Worm (Caenorhabditis elegans) whole organism, dauer: ENCODE data around the gene srr-6.

ENCODE experiments used
- unc-62 ChIP-seq: sonication (generic microtip); optimal IDR thresholded peaks from 2 replicates; lab custom pipeline; 2017; ENCODE audit warnings: missing biosample characterization, missing genetic modification reagents, missing genetic modification characterization

srr-6 gene

DNA sequence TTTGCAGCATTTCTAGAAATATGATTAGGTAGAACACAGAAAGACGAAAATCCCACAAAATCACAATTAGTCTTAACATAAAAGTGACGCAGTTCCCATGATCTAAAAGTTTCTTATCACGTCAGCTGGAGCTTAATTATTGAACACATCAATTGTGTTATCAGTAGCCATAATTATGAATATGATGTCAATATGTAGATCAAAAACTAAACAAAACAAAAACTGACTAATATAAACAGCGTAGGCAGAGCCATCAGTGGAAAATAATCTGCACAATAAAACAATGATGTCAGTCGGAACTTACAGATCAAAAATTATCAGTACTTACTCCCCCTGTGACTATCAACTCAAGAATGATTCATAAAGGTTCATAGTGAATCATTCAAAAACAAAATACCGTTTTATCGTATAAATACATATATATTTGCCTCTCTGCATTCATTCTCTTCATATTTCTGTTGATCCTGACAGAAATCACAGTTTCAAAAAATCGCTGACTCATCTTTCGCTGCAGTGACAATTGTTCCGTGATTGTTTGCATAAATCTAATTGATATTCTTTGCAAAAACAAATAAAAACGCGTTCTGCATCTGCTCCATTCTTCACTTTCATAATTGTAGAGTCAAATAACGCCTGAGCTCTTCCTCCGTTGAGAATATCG, at the start of gene srr-6:
Gene srr-6 (plus strand): TSS at position 611 of the 661 bp plus-strand sequence.
- no peak for TF ChIP-seq unc-62 (GFP tag; lab: Kevin White, UChicago)

- no peak for TF ChIP-seq unc-62 (GFP tag; lab: Kevin White, UChicago)
These were observed 49.6 kb upstream of the srr-6 start, which contains the start of gene tam-1 for ce11 chrV:4962968-4963367. TSS of gene tam-1 (minus strand) at chrV:4963102.

DNA sequence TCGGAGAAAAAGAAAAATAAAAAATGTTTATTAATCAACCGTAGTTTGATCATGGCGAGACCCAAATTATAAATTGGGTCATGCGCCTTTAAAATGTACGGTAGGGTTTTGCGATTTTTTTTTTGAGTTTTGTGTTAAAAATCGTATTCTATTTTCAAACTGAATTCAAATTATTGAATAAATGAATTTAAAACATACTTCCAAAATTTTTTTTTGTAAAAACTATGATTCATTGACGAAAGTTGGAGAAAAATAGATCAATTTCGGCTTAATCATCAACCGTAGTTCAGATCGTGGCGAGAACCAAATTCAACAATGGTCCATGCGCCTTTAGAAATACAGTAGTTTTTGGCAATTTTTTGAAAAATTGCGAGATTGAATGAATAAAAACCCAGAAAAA, 49.0 kb upstream of the srr-6 start:
- no peak for TF ChIP-seq unc-62 (GFP tag; lab: Kevin White, UChicago)

ce11 chrV:4964020-4964635, 48.5 kb upstream of the srr-6 start:
- TF ChIP-seq unc-62 (GFP tag; lab: Kevin White, UChicago): no peak

DNA sequence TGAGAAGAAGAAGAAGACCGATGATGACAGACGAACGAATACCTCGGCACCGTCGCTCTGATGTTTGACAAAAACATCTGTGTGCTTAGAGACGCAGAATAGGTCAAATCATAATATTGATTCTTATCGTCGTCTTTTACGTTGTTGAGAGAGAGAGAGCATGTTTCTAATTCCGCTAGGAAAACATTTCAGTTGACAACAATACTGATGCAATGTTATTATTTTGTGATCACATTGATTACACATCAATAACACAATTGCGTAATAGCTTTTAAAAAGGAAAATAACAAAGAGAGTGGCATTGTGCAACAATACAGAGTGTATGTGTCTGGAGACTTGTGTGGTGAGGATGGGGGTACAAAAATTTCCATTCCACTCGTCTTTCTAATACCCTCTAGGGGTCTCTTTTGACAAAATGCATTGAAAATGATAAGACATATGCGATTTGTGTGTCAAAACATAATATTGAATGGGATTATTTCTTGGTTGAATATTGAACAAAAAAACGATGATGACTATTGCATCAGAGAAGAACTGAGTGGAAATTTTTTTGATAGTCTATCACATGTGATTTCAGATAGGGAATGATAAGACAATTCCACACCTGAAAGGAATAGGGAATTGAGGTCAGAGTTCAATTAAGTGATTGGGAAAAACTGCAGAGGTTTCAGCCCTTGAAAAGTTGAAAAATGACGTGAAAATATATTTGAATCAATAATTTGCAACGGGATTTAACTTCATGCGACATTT, 47.8 kb upstream of the srr-6 start:
- no peak for TF ChIP-seq unc-62 (GFP tag; lab: Kevin White, UChicago)

ce11 chrV:4965790-4966189, 46.8 kb upstream of the srr-6 start:
- TF ChIP-seq unc-62 (GFP tag; lab: Kevin White, UChicago): no peak

ce11 chrV:4967238-4967637, 45.4 kb upstream of the srr-6 start:
- no peak for TF ChIP-seq unc-62 (GFP tag; lab: Kevin White, UChicago)

- TF ChIP-seq unc-62 (GFP tag; lab: Kevin White, UChicago): no peak
These were observed 43.8 kb upstream of the srr-6 start for ce11 chrV:4968775-4969174.

ce11 chrV:4969503-4969902, 43.1 kb upstream of the srr-6 start:
- TF ChIP-seq unc-62 (GFP tag; lab: Kevin White, UChicago): no peak

DNA sequence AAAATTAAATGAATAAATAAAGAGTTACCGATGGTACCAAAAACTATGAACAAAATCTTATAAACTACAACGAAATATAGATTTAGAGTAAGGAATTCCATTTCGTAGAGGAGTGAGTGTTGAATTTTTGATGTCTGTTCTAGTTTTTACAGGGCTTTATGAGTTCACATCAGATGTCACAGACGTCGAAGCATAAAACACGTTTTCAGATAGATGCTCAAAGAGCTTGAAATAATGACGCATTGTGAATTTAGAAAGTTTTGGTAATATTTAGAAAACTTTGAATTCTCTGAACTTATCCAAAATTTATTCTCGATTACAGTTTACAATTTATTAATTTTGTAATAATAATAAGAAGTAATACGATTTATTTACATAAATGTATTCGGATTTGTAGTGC, 39.7 kb upstream of the srr-6 start, which contains the start of gene srsx-9:
Gene srsx-9 (minus strand): TSS at position 101 of the 400 bp plus-strand sequence.
- no peak for TF ChIP-seq unc-62 (GFP tag; lab: Kevin White, UChicago)

ce11 chrV:4974677-4975076, 37.9 kb upstream of the srr-6 start, which contains the start of gene srsx-10:
TSS of gene srsx-10 (minus strand) at chrV:4974777.
- no peak for TF ChIP-seq unc-62 (GFP tag; lab: Kevin White, UChicago)

ce11 chrV:4975140-4975539, 37.5 kb upstream of the srr-6 start, which contains the start of gene F26G5.1:
TSS of gene F26G5.1 (plus strand) at chrV:4975478.
- no peak for TF ChIP-seq unc-62 (GFP tag; lab: Kevin White, UChicago)

DNA sequence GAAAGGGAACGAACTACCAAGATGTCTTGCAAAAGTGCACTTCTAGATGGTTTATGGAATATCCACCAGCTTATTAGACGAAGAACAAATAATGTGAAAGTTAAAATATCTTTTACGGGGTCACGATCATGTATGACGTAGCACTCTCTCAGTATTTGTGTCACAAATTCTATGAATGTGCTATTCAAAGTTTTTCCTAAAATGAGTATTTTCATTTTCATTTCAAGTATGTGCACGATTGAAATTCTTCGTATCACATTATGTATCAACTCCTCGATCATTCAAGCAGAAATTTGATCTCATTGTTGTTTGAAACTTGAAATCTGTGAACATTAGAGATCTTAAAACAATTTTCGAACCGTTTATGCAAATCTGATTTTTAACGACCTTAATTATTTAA, 35.1 kb upstream of the srr-6 start:
- no peak for TF ChIP-seq unc-62 (GFP tag; lab: Kevin White, UChicago)

DNA sequence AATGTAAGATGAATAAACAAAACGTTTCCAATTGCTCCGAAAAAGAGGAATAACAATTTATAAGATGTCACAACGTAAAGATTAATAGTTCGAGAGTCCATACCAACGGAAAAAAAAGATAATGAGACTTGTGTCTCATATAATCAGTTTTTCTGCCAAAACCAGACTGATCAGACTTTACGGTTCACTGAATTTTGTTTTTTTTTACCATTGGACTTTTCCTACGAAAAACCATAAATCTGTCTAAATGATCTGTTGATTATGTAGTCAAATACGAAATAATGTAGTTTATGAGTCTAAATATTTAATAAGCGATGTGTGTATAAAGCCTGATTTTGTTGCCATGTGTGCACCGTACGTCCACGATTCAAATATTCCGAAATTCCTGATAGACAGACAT, 33.5 kb upstream of the srr-6 start, which contains the start of gene srsx-11:
Gene srsx-11 (minus strand): TSS at position 101 of the 400 bp plus-strand sequence.
- TF ChIP-seq unc-62 (GFP tag; lab: Kevin White, UChicago): no peak

- TF ChIP-seq unc-62 (GFP tag; lab: Kevin White, UChicago): no peak
These were observed 32.5 kb upstream of the srr-6 start for ce11 chrV:4980094-4980493.

DNA sequence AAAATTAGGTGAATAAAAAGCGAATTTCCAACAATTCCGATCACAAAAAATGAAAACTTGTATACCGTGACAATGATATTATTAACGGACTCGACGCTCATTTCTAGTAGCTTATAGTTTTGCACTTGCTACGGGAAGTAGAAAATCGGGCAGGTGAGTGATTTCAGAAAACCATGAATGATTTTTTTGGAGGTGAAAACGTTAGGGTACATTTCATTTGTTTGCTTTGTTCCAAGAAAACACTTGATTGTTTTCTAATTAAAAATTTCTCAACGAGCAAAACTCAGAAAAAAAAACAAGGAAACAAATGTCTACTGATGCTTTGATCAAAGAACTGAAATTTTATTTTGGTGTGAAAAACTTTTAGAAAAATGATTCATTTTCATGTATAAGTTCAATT, 31.7 kb upstream of the srr-6 start, which contains the start of gene srsx-12:
Gene srsx-12 (minus strand): TSS at position 101 of the 400 bp plus-strand sequence.
- no peak for TF ChIP-seq unc-62 (GFP tag; lab: Kevin White, UChicago)
